Fruit fly (Drosophila melanogaster) whole organism, embryonic: ENCODE measurements around the gene CG12182.

Experiments used
- CG10462 ChIP-seq: fragments of 200-800 bp; sonication (Bioruptor generic); optimal IDR thresholded peaks from 2 replicates; lab custom pipeline; 2016; ENCODE audit warnings: missing biosample characterization, missing genetic modification characterization
- CG10565 ChIP-seq: fragments of 200-800 bp; sonication (Bioruptor generic); optimal IDR thresholded peaks from 3 replicates; lab custom pipeline; 2016; ENCODE audit warnings: missing biosample characterization, mild to moderate bottlenecking, missing genetic modification characterization
- CG10654 ChIP-seq: fragments of 200-800 bp; sonication (Bioruptor generic); optimal IDR thresholded peaks from 2 replicates; lab custom pipeline; 2016; ENCODE audit warnings: missing biosample characterization, missing genetic modification characterization
- CG11695 ChIP-seq: fragments of 200-800 bp; sonication (Bioruptor generic); IDR thresholded peaks from 3 replicates; pipeline ENCODE4 v1.3.6; 2022; ENCODE audit warnings: missing biosample characterization, missing genetic modification characterization
- CG1233 ChIP-seq: fragments of 200-800 bp; sonication (Bioruptor generic); optimal IDR thresholded peaks from 4 replicates; lab custom pipeline; 2018; ENCODE audit warnings: missing biosample characterization, mild to moderate bottlenecking, missing genetic modification characterization
- CG12942 ChIP-seq: fragments of 200-800 bp; sonication (Bioruptor generic); optimal IDR thresholded peaks from 3 replicates; lab custom pipeline; 2016; ENCODE audit warnings: missing biosample characterization, missing genetic modification characterization
- CG13123 ChIP-seq: fragments of 200-800 bp; sonication (Bioruptor generic); optimal IDR thresholded peaks from 2 replicates; lab custom pipeline; 2016; ENCODE audit warnings: missing biosample characterization, missing genetic modification characterization
- CG14860 ChIP-seq: fragments of 200-800 bp; sonication (Bioruptor generic); IDR thresholded peaks from 3 replicates; pipeline ENCODE4 v1.3.6; 2022; ENCODE audit warnings: missing biosample characterization, missing genetic modification characterization; ENCODE audit not compliant: partially characterized antibody
- CG14965 ChIP-seq: fragments of 200-800 bp; sonication (Bioruptor generic); optimal IDR thresholded peaks from 2 replicates; lab custom pipeline; 2016; ENCODE audit warnings: missing biosample characterization, missing genetic modification characterization, borderline replicate concordance
- CG17359 ChIP-seq: fragments of 200-800 bp; sonication (Bioruptor generic); optimal IDR thresholded peaks from 3 replicates; lab custom pipeline; 2018; ENCODE audit warnings: missing biosample characterization, mild to moderate bottlenecking, missing genetic modification characterization, moderate library complexity
- CG18619 ChIP-seq: fragments of 200-800 bp; sonication (Bioruptor generic); optimal IDR thresholded peaks from 3 replicates; lab custom pipeline; 2017; ENCODE audit warnings: missing biosample characterization, mild to moderate bottlenecking, missing genetic modification characterization
- CG31441 ChIP-seq: fragments of 200-800 bp; sonication (Bioruptor generic); IDR thresholded peaks from 2 replicates; pipeline ENCODE4 v1.3.6; 2022; ENCODE audit warnings: missing biosample characterization, missing genetic modification characterization
- CG4328 ChIP-seq: fragments of 200-800 bp; sonication (Bioruptor generic); optimal IDR thresholded peaks from 3 replicates; lab custom pipeline; 2017; ENCODE audit warnings: missing biosample characterization, missing genetic modification reagents, missing genetic modification characterization
- CG6272 ChIP-seq: fragments of 200-800 bp; sonication (Bioruptor generic); IDR thresholded peaks from 2 replicates; pipeline ENCODE4 v1.3.6; 2022; ENCODE audit warnings: missing biosample characterization, missing genetic modification characterization
- CG7839 ChIP-seq: fragments of 200-800 bp; sonication (Bioruptor generic); optimal IDR thresholded peaks from 3 replicates; lab custom pipeline; 2018; ENCODE audit warnings: missing biosample characterization, mild to moderate bottlenecking, missing genetic modification characterization, moderate library complexity
- CG8290 ChIP-seq, 3 experiments: fragments of 200-800 bp; sonication (Bioruptor generic); optimal IDR thresholded peaks; 2 replicates each; lab custom pipeline; 2016 to 2019; ENCODE audit warnings: missing biosample characterization in 3 of 3, missing genetic modification characterization in 3 of 3, mild to moderate bottlenecking in 2 of 3, moderate library complexity in 1 of 3
- CG8478 ChIP-seq: fragments of >200 bp; optimal IDR thresholded peaks from 2 replicates; lab custom pipeline; 2018
- CG9932 ChIP-seq: fragments of 200-800 bp; sonication (Bioruptor generic); IDR thresholded peaks from 2 replicates; pipeline ENCODE4 v1.3.6; 2022; ENCODE audit warnings: missing biosample characterization, missing genetic modification characterization
- Chrac-16 ChIP-seq: fragments of 200-800 bp; sonication (Bioruptor generic); optimal IDR thresholded peaks from 3 replicates; lab custom pipeline; 2016; ENCODE audit warnings: missing biosample characterization, missing genetic modification characterization
- D ChIP-seq, 2 experiments: fragments of 200-800 bp in 1 of 2; fragments of >200 bp in 1 of 2; sonication (Bioruptor generic) in 1 of 2; optimal IDR thresholded peaks; 2 replicates in 1 of 2; 3 replicates in 1 of 2; lab custom pipeline; 2017; ENCODE audit warnings: mild to moderate bottlenecking in 1 of 2, missing biosample characterization in 1 of 2, missing genetic modification characterization in 1 of 2, missing genetic modification reagents in 1 of 2
- Eip74EF ChIP-seq, 2 experiments: fragments of 200-800 bp in 1 of 2; fragments of >200 bp in 1 of 2; sonication (Bioruptor generic) in 1 of 2; optimal IDR thresholded peaks; 2 replicates each; lab custom pipeline; 2017 to 2019; ENCODE audit warnings: missing biosample characterization in 2 of 2, missing genetic modification characterization in 2 of 2, mild to moderate bottlenecking in 1 of 2, moderate library complexity in 1 of 2
- GATAe ChIP-seq: fragments of 200-800 bp; sonication (Bioruptor generic); conservative IDR thresholded peaks from 2 replicates; pipeline ENCODE4 v1.3.6; 2022; ENCODE audit warnings: missing biosample characterization, missing genetic modification characterization
- Gug ChIP-seq: fragments of 200-800 bp; sonication (Bioruptor generic); IDR thresholded peaks from 4 replicates; pipeline ENCODE4 v1.3.6; 2022; ENCODE audit warnings: missing biosample characterization, missing genetic modification characterization
- HLH54F ChIP-seq: fragments of 200-800 bp; sonication (Bioruptor generic); optimal IDR thresholded peaks from 3 replicates; lab custom pipeline; 2016; ENCODE audit warnings: missing biosample characterization, missing genetic modification characterization
- HLHmδ ChIP-seq: fragments of 200-800 bp; sonication (Bioruptor generic); optimal IDR thresholded peaks from 2 replicates; lab custom pipeline; 2018; ENCODE audit warnings: missing biosample characterization, mild to moderate bottlenecking, missing genetic modification characterization, moderate library complexity
- Hmr ChIP-seq: fragments of 200-800 bp; sonication (Bioruptor generic); optimal IDR thresholded peaks from 3 replicates; lab custom pipeline; 2017; ENCODE audit warnings: mild to moderate bottlenecking, missing biosample characterization, missing genetic modification reagents, missing genetic modification characterization
- Hr39 ChIP-seq: fragments of >200 bp; optimal IDR thresholded peaks from 2 replicates; lab custom pipeline; 2017
- Jarid2 ChIP-seq: fragments of 200-800 bp; sonication (Bioruptor generic); optimal IDR thresholded peaks from 3 replicates; lab custom pipeline; 2017; ENCODE audit warnings: mild to moderate bottlenecking, missing biosample characterization, missing genetic modification reagents, missing genetic modification characterization
- Pdp1 ChIP-seq, 2 experiments: fragments of 200-800 bp; sonication (Bioruptor generic); optimal IDR thresholded peaks; 3 replicates each; lab custom pipeline; 2016; ENCODE audit warnings: missing biosample characterization in 2 of 2, missing genetic modification characterization in 2 of 2, mild to moderate bottlenecking in 1 of 2, moderate library complexity in 1 of 2
- Sox100B ChIP-seq: fragments of 200-800 bp; sonication (Bioruptor generic); optimal IDR thresholded peaks from 3 replicates; lab custom pipeline; 2018; ENCODE audit warnings: missing biosample characterization, mild to moderate bottlenecking, missing genetic modification characterization
- Spps ChIP-seq: fragments of 200-800 bp; sonication (Bioruptor generic); optimal IDR thresholded peaks from 2 replicates; lab custom pipeline; 2018; ENCODE audit warnings: missing biosample characterization, mild to moderate bottlenecking, missing genetic modification characterization
- Vsx1 ChIP-seq: fragments of 200-800 bp; sonication (Bioruptor generic); optimal IDR thresholded peaks from 2 replicates; lab custom pipeline; 2017; ENCODE audit warnings: missing biosample characterization, mild to moderate bottlenecking, missing genetic modification characterization, missing genetic modification reagents
- YL-1 ChIP-seq: fragments of 200-800 bp; sonication (Bioruptor generic); optimal IDR thresholded peaks from 3 replicates; lab custom pipeline; 2017; ENCODE audit warnings: missing biosample characterization, mild to moderate bottlenecking, missing genetic modification characterization
- bab2 ChIP-seq: fragments of 200-800 bp; sonication (Bioruptor generic); optimal IDR thresholded peaks from 2 replicates; lab custom pipeline; 2016; ENCODE audit warnings: missing biosample characterization, missing genetic modification characterization
- cad ChIP-seq: fragments of >200 bp; optimal IDR thresholded peaks from 2 replicates; lab custom pipeline; 2017; ENCODE audit warnings: missing biosample characterization, missing genetic modification characterization
- da ChIP-seq: fragments of 200-800 bp; sonication (Bioruptor generic); optimal IDR thresholded peaks from 2 replicates; lab custom pipeline; 2016; ENCODE audit warnings: missing biosample characterization, missing genetic modification characterization
- eve ChIP-seq, 2 experiments: fragments of >200 bp; optimal IDR thresholded peaks; 2 replicates each; lab custom pipeline; 2017; ENCODE audit warnings: missing biosample characterization in 2 of 2, missing genetic modification characterization in 2 of 2
- fd96Cb ChIP-seq: fragments of 200-800 bp; sonication (Bioruptor generic); optimal IDR thresholded peaks from 2 replicates; lab custom pipeline; 2018; ENCODE audit warnings: missing biosample characterization, mild to moderate bottlenecking, missing genetic modification characterization, moderate library complexity
- gsb-n ChIP-seq: fragments of 200-800 bp; sonication (Bioruptor generic); optimal IDR thresholded peaks from 3 replicates; lab custom pipeline; 2018; ENCODE audit warnings: missing biosample characterization, mild to moderate bottlenecking, missing genetic modification characterization
- inv ChIP-seq: fragments of 200-800 bp; sonication (Bioruptor generic); IDR thresholded peaks from 2 replicates; pipeline ENCODE4 v1.3.6; 2022; ENCODE audit warnings: missing biosample characterization, missing genetic modification characterization; ENCODE audit not compliant: partially characterized antibody
- oc ChIP-seq: fragments of 200-800 bp; sonication (Bioruptor generic); optimal IDR thresholded peaks from 2 replicates; lab custom pipeline; 2018; ENCODE audit warnings: missing biosample characterization, mild to moderate bottlenecking, missing genetic modification characterization, moderate library complexity
- pan ChIP-seq, 4 experiments: fragments of >200 bp in 3 of 4; fragments of 200-800 bp in 1 of 4; sonication (Bioruptor generic) in 1 of 4; optimal IDR thresholded peaks in 3 of 4; IDR thresholded peaks in 1 of 4; 2 replicates each; pipeline versions ENCODE4 v1.3.6 to Lab custom; 2017 to 2022; ENCODE audit warnings: missing biosample characterization in 2 of 4, missing genetic modification characterization in 2 of 4, mixed read lengths in 1 of 4
- ro ChIP-seq: fragments of 200-800 bp; sonication (Bioruptor generic); IDR thresholded peaks from 2 replicates; pipeline ENCODE4 v1.3.6; 2022; ENCODE audit warnings: missing biosample characterization, missing genetic modification characterization
- tgo ChIP-seq: fragments of 200-800 bp; sonication (Bioruptor generic); IDR thresholded peaks from 3 replicates; pipeline ENCODE4 v1.3.6; 2022; ENCODE audit warnings: missing biosample characterization, missing genetic modification characterization
- tin ChIP-seq: fragments of 200-800 bp; sonication (Bioruptor generic); optimal IDR thresholded peaks from 3 replicates; lab custom pipeline; 2016; ENCODE audit warnings: missing biosample characterization, missing genetic modification characterization
- zf30C ChIP-seq: fragments of 200-800 bp; sonication (Bioruptor generic); optimal IDR thresholded peaks from 3 replicates; lab custom pipeline; 2018; ENCODE audit warnings: missing biosample characterization, mild to moderate bottlenecking, missing genetic modification characterization

The CG12182 gene

DNA sequence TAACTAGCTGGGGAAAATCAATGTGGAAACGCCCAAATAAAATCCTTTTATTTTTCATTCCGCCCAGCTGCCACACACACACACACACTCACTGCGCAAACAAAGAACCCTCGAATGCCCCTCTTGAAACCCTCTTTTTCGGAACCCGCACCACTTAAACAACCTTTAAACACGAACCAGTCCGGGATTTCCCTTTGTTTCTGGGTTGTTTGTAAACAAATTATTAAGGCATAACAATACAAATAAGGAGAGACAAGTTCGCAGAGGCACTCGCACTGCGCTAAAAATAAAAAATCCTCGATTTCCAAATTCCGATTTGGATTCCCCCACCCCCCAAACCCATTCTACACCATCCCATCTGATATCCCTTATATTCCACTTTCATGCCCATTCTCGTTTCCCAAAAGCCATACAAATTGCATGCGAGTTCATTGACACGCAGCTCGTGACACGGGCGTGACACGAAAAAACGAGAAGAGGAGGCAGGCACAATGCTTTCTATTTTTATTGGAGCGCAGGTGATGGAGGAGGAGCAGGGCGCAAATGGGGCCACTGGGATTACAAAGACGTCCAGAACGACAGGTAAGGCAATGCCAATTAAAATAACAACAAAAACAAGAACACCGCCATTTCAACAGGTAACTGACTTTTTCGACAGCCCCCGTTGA is 19.7 kb downstream of the CG12182 start (continued):
- TF ChIP-seq eve (GFP tag; optimal IDR thresholded peaks at IDR 0.05; lab: Kevin White, UChicago): no peak
- no peak for TF ChIP-seq CG8478 (lab: Kevin White, UChicago)
- no peak for TF ChIP-seq Chrac-16 (GFP tag; lab: Kevin White, UChicago)
- TF ChIP-seq GATAe (GFP tag; lab: Robert Waterston, UW): no peak
- no peak for TF ChIP-seq CG13123 (GFP tag; lab: Kevin White, UChicago)
- no peak for TF ChIP-seq CG4328 (GFP tag; lab: Kevin White, UChicago)
- no peak for TF ChIP-seq ro (GFP tag; lab: Robert Waterston, UW)
- TF ChIP-seq D (optimal IDR thresholded peaks at IDR 0.05; lab: Kevin White, UChicago): no peak
- TF ChIP-seq D (GFP tag; optimal IDR thresholded peaks at IDR 0.05; lab: Kevin White, UChicago): no peak
- TF ChIP-seq CG14860 (GFP tag; lab: Robert Waterston, UW): peak; percentile 64; the same call in 2 of the 3 replicates
- TF ChIP-seq zf30C (GFP tag; lab: Kevin White, UChicago): no peak
- TF ChIP-seq YL-1 (GFP tag; lab: Kevin White, UChicago): no peak
- no peak for TF ChIP-seq Sox100B (GFP tag; lab: Kevin White, UChicago)
- no peak for TF ChIP-seq CG9932 (GFP tag; lab: Robert Waterston, UW)
- TF ChIP-seq Pdp1 (GFP tag; optimal IDR thresholded peaks at IDR 0.05; lab: Kevin White, UChicago): no peak
- TF ChIP-seq CG18619 (GFP tag; lab: Kevin White, UChicago): no peak

DNA sequence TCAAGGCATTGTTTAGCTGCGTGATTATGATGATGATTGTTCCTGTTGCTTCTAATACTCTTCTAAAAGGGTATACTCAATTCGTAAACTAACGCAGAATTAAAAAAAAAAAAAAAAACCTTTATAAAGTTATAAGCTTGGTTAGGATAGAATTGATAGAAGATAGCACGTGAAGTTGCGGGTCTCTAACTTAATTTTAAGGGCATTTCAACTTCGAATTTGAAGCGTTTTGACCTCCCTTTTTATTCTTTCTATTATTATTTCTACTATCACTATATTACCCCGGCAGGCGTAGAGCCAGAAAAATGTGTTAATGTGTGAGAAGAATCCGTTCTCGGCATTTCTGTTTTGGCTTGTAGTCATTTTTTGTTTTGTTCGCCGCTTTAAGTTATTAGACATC is 20.6 kb downstream of the CG12182 start:
- TF ChIP-seq CG1233 (no peak), tin (peak; percentile 68), da (GFP tag; lab: Kevin White, UChicago) (no peak), CG7839 (tag; lab: Kevin White, UChicago) (peak; percentile 73), Vsx1 (GFP tag; lab: Kevin White, UChicago) (peak; percentile 10), CG12942 (GFP tag; lab: Kevin White, UChicago) (peak; percentile 19), CG14860 (GFP tag; lab: Robert Waterston, UW) (no peak), Spps (tag; lab: Kevin White, UChicago) (peak; percentile 60), tgo (GFP tag; lab: Robert Waterston, UW) (peak; percentile 53), CG8290 (GFP tag; optimal IDR thresholded peaks at IDR 0.05; lab: Kevin White, UChicago) (peak; percentile 39), CG8290 (tag; optimal IDR thresholded peaks at IDR 0.05; lab: Kevin White, UChicago) (no peak), CG31441 (peak; percentile 71; the same call in 1 of the 2 replicates), fd96Cb (peak; percentile 72), CG14965 (GFP tag; lab: Kevin White, UChicago) (no peak), Jarid2 (GFP tag; lab: Kevin White, UChicago) (no peak), Hmr (GFP tag; lab: Kevin White, UChicago) (peak; percentile 44), CG11695 (GFP tag; lab: Robert Waterston, UW) (peak; percentile 63; the same call in 2 of the 3 replicates), HLH54F (GFP tag; lab: Kevin White, UChicago) (no peak), Hr39 (no peak), cad (GFP tag; lab: Kevin White, UChicago) (no peak), Gug (GFP tag; lab: Robert Waterston, UW) (peak; percentile 40; the same call in 2 of the 4 replicates), oc (tag; lab: Kevin White, UChicago) (peak; percentile 60), gsb-n (peak; percentile 67), bab2 (GFP tag; lab: Kevin White, UChicago) (peak; percentile 55), CG10462 (peak; percentile 11), CG6272 (GFP tag; lab: Robert Waterston, UW) (no peak), CG17359 (peak; percentile 76), inv (GFP tag; lab: Robert Waterston, UW) (no peak), CG10565 (GFP tag; lab: Kevin White, UChicago) (no peak), CG10654 (GFP tag; lab: Kevin White, UChicago) (peak; percentile 27), HLHmδ (no peak), pan (optimal IDR thresholded peaks at IDR 0.05; lab: Kevin White, UChicago) (no peak), pan (GFP tag; optimal IDR thresholded peaks at IDR 0.05 in 1 of 2, IDR thresholded peaks at IDR 0.05 in 1 of 2) (peak in 1 of 2 experiments; percentile 47), Eip74EF (GFP tag; optimal IDR thresholded peaks at IDR 0.05; lab: Kevin White, UChicago) (peak in 1 of 2 experiments; percentile 44)
